Fruit fly (Drosophila melanogaster): ENCODE measurements around the gene Hipk.
A peak's percentile ranks its signal among the peaks of the same experiment; 100 is the strongest.

Hipk gene

dm6 chr3L:589290-590281 lies 46.7 kb downstream of the Hipk start (continued):
- TF ChIP-seq B-H1 (GFP tag; IDR thresholded peaks at IDR 0.05) (peak; percentile 81), Chrac-16 (GFP tag; optimal IDR thresholded peaks at IDR 0.05) (peak; percentile 92), vfl (GFP tag; optimal IDR thresholded peaks at IDR 0.05) (peak; percentile 84), HHEX (GFP tag; optimal IDR thresholded peaks at IDR 0.05) (peak; percentile 88), aop (GFP tag; IDR thresholded peaks at IDR 0.05) (peak; percentile 85), CG11456 (GFP tag; IDR thresholded peaks at IDR 0.05) (peak; percentile 95), Hr39 (optimal IDR thresholded peaks at IDR 0.05) (no peak), jing (GFP tag; optimal IDR thresholded peaks at IDR 0.05) (peak; percentile 78), Dll (GFP tag; IDR thresholded peaks at IDR 0.05; ENCODE audit: partially characterized antibody) (no peak), Usf (GFP tag; optimal IDR thresholded peaks at IDR 0.05) (peak; percentile 88), CG4282 (GFP tag; optimal IDR thresholded peaks at IDR 0.05) (peak; percentile 87), tx (GFP tag; optimal IDR thresholded peaks at IDR 0.05) (peak; percentile 88), shn (GFP tag; optimal IDR thresholded peaks at IDR 0.05) (peak; percentile 91), abd-A (tag; optimal IDR thresholded peaks at IDR 0.05) (peak; percentile 13), pros (GFP tag; optimal IDR thresholded peaks at IDR 0.05) (peak; percentile 31), HLH3B (GFP tag; IDR thresholded peaks at IDR 0.05) (peak; percentile 94), CG2199 (GFP tag; IDR thresholded peaks at IDR 0.05) (peak; percentile 80; the same call in 2 of the 3 replicates), seq (GFP tag; IDR thresholded peaks at IDR 0.05) (peak; percentile 81), CG11560 (tag; IDR thresholded peaks at IDR 0.05) (peak; percentile 66; the same call in 2 of the 3 replicates), CG15514 (GFP tag; optimal IDR thresholded peaks at IDR 0.05) (peak; percentile 68), crol (GFP tag; IDR thresholded peaks at IDR 0.05) (peak; percentile 41; the same call in 1 of the 2 replicates), Hey (tag; optimal IDR thresholded peaks at IDR 0.05) (peak; percentile 72), Antp (GFP tag; optimal IDR thresholded peaks at IDR 0.05) (peak; percentile 96), CG12071 (GFP tag; optimal IDR thresholded peaks at IDR 0.05) (peak; percentile 93), CG31441 (GFP tag; IDR thresholded peaks at IDR 0.05) (peak; percentile 82), Drgx (GFP tag; IDR thresholded peaks at IDR 0.05) (peak; percentile 93), CG6654 (GFP tag; optimal IDR thresholded peaks at IDR 0.05) (peak; percentile 52), Lim3 (GFP tag; IDR thresholded peaks at IDR 0.05) (peak; percentile 23; the same call in 1 of the 2 replicates), CG7963 (GFP tag; IDR thresholded peaks at IDR 0.05; ENCODE audit: partially characterized antibody) (no peak), CG8281 (tag; optimal IDR thresholded peaks at IDR 0.05) (peak; percentile 64), pb (GFP tag; optimal IDR thresholded peaks at IDR 0.05) (peak; percentile 89), CG11247 (GFP tag; IDR thresholded peaks at IDR 0.05) (peak; percentile 89), CG9609 (GFP tag; optimal IDR thresholded peaks at IDR 0.05) (peak; percentile 93), CG2116 (GFP tag; optimal IDR thresholded peaks at IDR 0.05) (peak; percentile 40), tin (GFP tag; optimal IDR thresholded peaks at IDR 0.05) (peak; percentile 93), CG12744 (GFP tag; optimal IDR thresholded peaks at IDR 0.05) (peak; percentile 89), grau (tag; optimal IDR thresholded peaks at IDR 0.05) (peak; percentile 88), CG17359 (tag; optimal IDR thresholded peaks at IDR 0.05) (peak; percentile 90), maf-S (GFP tag; optimal IDR thresholded peaks at IDR 0.05) (peak; percentile 91), ATbp (GFP tag; optimal IDR thresholded peaks at IDR 0.05) (peak; percentile 88), ac (GFP tag; optimal IDR thresholded peaks at IDR 0.05) (peak; percentile 71), CG7839 (tag; optimal IDR thresholded peaks at IDR 0.05) (peak; percentile 90), tll (GFP tag; optimal IDR thresholded peaks at IDR 0.05) (no peak), CG9437 (GFP tag; optimal IDR thresholded peaks at IDR 0.05) (peak; percentile 53), unpg (GFP tag; optimal IDR thresholded peaks at IDR 0.05) (peak; percentile 90), phol (tag; optimal IDR thresholded peaks at IDR 0.05) (peak; percentile 83), CG10565 (GFP tag; optimal IDR thresholded peaks at IDR 0.05) (peak; percentile 37), insv (GFP tag; optimal IDR thresholded peaks at IDR 0.05) (peak; percentile 31 to 40)

Measured in whole organism, embryonic.